Worm (Caenorhabditis elegans) whole organism, late embryonic: ENCODE data around the gene F40G12.4.

ENCODE experiments used
- C08G9.2 ChIP-seq: sonication (generic microtip); optimal IDR thresholded peaks from 2 replicates; lab custom pipeline; 2016; ENCODE audit warnings: mild to moderate bottlenecking, missing genetic modification characterization, moderate library complexity, missing compliant biosample characterization
- C38D4.7 ChIP-seq: fragments of 200-800 bp; sonication (Bioruptor generic); optimal IDR thresholded peaks from 2 replicates; lab custom pipeline; 2018; ENCODE audit warnings: mild to moderate bottlenecking, missing genetic modification characterization, moderate library complexity, missing compliant biosample characterization
- K02D7.2 ChIP-seq: sonication (generic microtip); optimal IDR thresholded peaks from 2 replicates; lab custom pipeline; 2017; ENCODE audit warnings: mild to moderate bottlenecking, missing genetic modification characterization, missing compliant biosample characterization
- K09A11.1 ChIP-seq: sonication (generic microtip); optimal IDR thresholded peaks from 2 replicates; lab custom pipeline; 2017; ENCODE audit warnings: antibody characterized with exemption, mild to moderate bottlenecking, missing genetic modification characterization, missing compliant biosample characterization; ENCODE audit not compliant: insufficient read depth
- T23F11.4 ChIP-seq: fragments of 200-800 bp; sonication (Bioruptor generic); optimal IDR thresholded peaks from 2 replicates; lab custom pipeline; 2018; ENCODE audit warnings: mild to moderate bottlenecking, missing genetic modification characterization, missing compliant biosample characterization
- Y22D7AL.16 ChIP-seq: sonication (generic microtip); optimal IDR thresholded peaks from 2 replicates; lab custom pipeline; 2016; ENCODE audit warnings: missing genetic modification characterization, missing compliant biosample characterization
- ceh-14 ChIP-seq: sonication (generic microtip); optimal IDR thresholded peaks from 2 replicates; lab custom pipeline; 2016; ENCODE audit warnings: missing genotype, missing genetic modification characterization, missing compliant biosample characterization
- ceh-18 ChIP-seq: sonication (generic microtip); optimal IDR thresholded peaks from 2 replicates; lab custom pipeline; 2016; ENCODE audit warnings: missing genetic modification characterization, missing compliant biosample characterization
- ceh-22 ChIP-seq: sonication (generic microtip); optimal IDR thresholded peaks from 2 replicates; lab custom pipeline; 2017; ENCODE audit warnings: missing biosample characterization, missing genetic modification characterization
- ceh-31 ChIP-seq: sonication (generic microtip); optimal IDR thresholded peaks from 2 replicates; lab custom pipeline; 2016; ENCODE audit warnings: missing genetic modification characterization, missing compliant biosample characterization
- ceh-45 ChIP-seq: fragments of 200-800 bp; sonication (Bioruptor generic); IDR thresholded peaks from 2 replicates; pipeline ENCODE4 v1.3.6; 2022; ENCODE audit warnings: missing genetic modification reagents, missing genetic modification characterization, missing compliant biosample characterization
- ceh-48 ChIP-seq: sonication (generic microtip); optimal IDR thresholded peaks from 2 replicates; lab custom pipeline; 2016; ENCODE audit warnings: missing genetic modification characterization, inconsistent platforms, missing compliant biosample characterization
- ceh-6 ChIP-seq: fragments of 200-800 bp; sonication (Bioruptor generic); optimal IDR thresholded peaks from 2 replicates; lab custom pipeline; 2018; ENCODE audit warnings: mild to moderate bottlenecking, missing genetic modification characterization, missing compliant biosample characterization
- ceh-9 ChIP-seq: sonication (generic microtip); optimal IDR thresholded peaks from 2 replicates; lab custom pipeline; 2016; ENCODE audit warnings: mild to moderate bottlenecking, missing genetic modification characterization, inconsistent platforms, missing compliant biosample characterization
- dmd-4 ChIP-seq: sonication (generic microtip); optimal IDR thresholded peaks from 2 replicates; lab custom pipeline; 2016; ENCODE audit warnings: borderline replicate concordance, missing genetic modification characterization, missing compliant biosample characterization
- dve-1 ChIP-seq: sonication (generic microtip); optimal IDR thresholded peaks from 2 replicates; lab custom pipeline; 2017; ENCODE audit warnings: antibody characterized with exemption, mild to moderate bottlenecking, missing genetic modification characterization, missing compliant biosample characterization
- elt-2 ChIP-seq: sonication (generic microtip); optimal IDR thresholded peaks from 2 replicates; lab custom pipeline; 2016; ENCODE audit warnings: missing genetic modification reagents, missing genetic modification characterization, missing compliant biosample characterization
- elt-4 ChIP-seq: sonication (generic microtip); optimal IDR thresholded peaks from 2 replicates; lab custom pipeline; 2016; ENCODE audit warnings: missing genetic modification characterization, missing compliant biosample characterization
- ets-4 ChIP-seq: sonication (generic microtip); optimal IDR thresholded peaks from 2 replicates; lab custom pipeline; 2016; ENCODE audit warnings: missing genetic modification characterization, missing compliant biosample characterization
- eyg-1 ChIP-seq: sonication (generic microtip); optimal IDR thresholded peaks from 2 replicates; lab custom pipeline; 2016; ENCODE audit warnings: missing genotype, missing genetic modification characterization, missing compliant biosample characterization
- fax-1 ChIP-seq: sonication (generic microtip); optimal IDR thresholded peaks from 2 replicates; lab custom pipeline; 2016; ENCODE audit warnings: missing genotype, missing genetic modification characterization, missing compliant biosample characterization
- gmeb-2 ChIP-seq: sonication (generic microtip); optimal IDR thresholded peaks from 2 replicates; lab custom pipeline; 2016; ENCODE audit warnings: missing genetic modification characterization, inconsistent platforms, missing compliant biosample characterization
- hlh-15 ChIP-seq: sonication (generic microtip); optimal IDR thresholded peaks from 2 replicates; lab custom pipeline; 2016; ENCODE audit warnings: missing genetic modification characterization, missing compliant biosample characterization
- hlh-30 ChIP-seq: sonication (generic microtip); optimal IDR thresholded peaks from 2 replicates; lab custom pipeline; 2017; ENCODE audit warnings: antibody characterized with exemption, missing genetic modification characterization, missing compliant biosample characterization; ENCODE audit not compliant: insufficient read depth
- hlh-6 ChIP-seq: sonication (generic microtip); optimal IDR thresholded peaks from 2 replicates; lab custom pipeline; 2016; ENCODE audit warnings: missing genotype, missing genetic modification characterization, missing compliant biosample characterization
- lim-6 ChIP-seq: sonication (generic microtip); optimal IDR thresholded peaks from 2 replicates; lab custom pipeline; 2016; ENCODE audit warnings: missing genetic modification characterization, missing compliant biosample characterization
- lin-11 ChIP-seq: fragments of 200-800 bp; sonication (Bioruptor generic); optimal IDR thresholded peaks from 2 replicates; lab custom pipeline; 2018; ENCODE audit warnings: mild to moderate bottlenecking, missing genetic modification characterization, missing compliant biosample characterization
- mec-3 ChIP-seq: sonication (generic microtip); optimal IDR thresholded peaks from 2 replicates; lab custom pipeline; 2016; ENCODE audit warnings: borderline replicate concordance, missing genetic modification characterization, missing compliant biosample characterization
- nhr-11 ChIP-seq: fragments of 150-350 bp; optimal IDR thresholded peaks from 2 replicates; lab custom pipeline; 2014; ENCODE audit warnings: missing biosample characterization, missing genetic modification characterization
- nhr-232 ChIP-seq: sonication (generic microtip); optimal IDR thresholded peaks from 2 replicates; lab custom pipeline; 2016; ENCODE audit warnings: missing genetic modification characterization, missing compliant biosample characterization
- pag-3 ChIP-seq: sonication (generic microtip); optimal IDR thresholded peaks from 2 replicates; lab custom pipeline; 2016; ENCODE audit warnings: missing compliant biosample characterization, missing genetic modification characterization, borderline replicate concordance
- pat-9 ChIP-seq: fragments of 200-800 bp; sonication (Bioruptor generic); optimal IDR thresholded peaks from 2 replicates; lab custom pipeline; 2018; ENCODE audit warnings: mild to moderate bottlenecking, missing genetic modification characterization, moderate library complexity, missing compliant biosample characterization
- pax-1 ChIP-seq: fragments of 150-350 bp; optimal IDR thresholded peaks from 2 replicates; lab custom pipeline; 2014; ENCODE audit warnings: missing biosample characterization, missing genetic modification characterization
- pha-4 ChIP-seq: fragments of 150-350 bp; optimal IDR thresholded peaks from 2 replicates; lab custom pipeline; 2018; ENCODE audit warnings: missing biosample characterization, missing genetic modification reagents, missing genetic modification characterization
- sdc-2 ChIP-seq: sonication (generic microtip); optimal IDR thresholded peaks from 2 replicates; lab custom pipeline; 2016; ENCODE audit warnings: missing genotype, missing genetic modification characterization, missing compliant biosample characterization
- sox-4 ChIP-seq: sonication (generic microtip); optimal IDR thresholded peaks from 2 replicates; lab custom pipeline; 2017; ENCODE audit warnings: mild to moderate bottlenecking, missing genetic modification characterization, inconsistent platforms, missing compliant biosample characterization
- unc-3 ChIP-seq, 2 experiments: fragments of 200-800 bp in 1 of 2; sonication (Bioruptor generic) in 1 of 2; sonication (generic microtip) in 1 of 2; conservative IDR thresholded peaks in 1 of 2; optimal IDR thresholded peaks in 1 of 2; 2 replicates each; pipeline versions ENCODE4 v1.3.6 to Lab custom; 2016 to 2022; ENCODE audit warnings: missing compliant biosample characterization in 2 of 2, missing genetic modification characterization in 2 of 2, missing genetic modification reagents in 1 of 2
- unc-86 ChIP-seq: sonication (generic microtip); optimal IDR thresholded peaks from 2 replicates; lab custom pipeline; 2016; ENCODE audit warnings: missing genetic modification characterization, missing compliant biosample characterization
- zip-5 ChIP-seq: sonication (generic microtip); optimal IDR thresholded peaks from 2 replicates; lab custom pipeline; 2016; ENCODE audit warnings: missing genetic modification characterization, missing compliant biosample characterization
- ztf-16 ChIP-seq: sonication (generic microtip); optimal IDR thresholded peaks from 2 replicates; lab custom pipeline; 2017; ENCODE audit warnings: missing genetic modification characterization, missing compliant biosample characterization

Gene F40G12.4

ce11 chrV:14254221-14254620 lies 14.3 kb downstream of the F40G12.4 start, which contains the start of gene K02E11.7:
Gene K02E11.7, minus strand, starts transcription at chrV:14254321.
- no peak for TF ChIP-seq unc-86
- no peak for TF ChIP-seq hlh-6 (tag; lab: Kevin White, UChicago)
- no peak for TF ChIP-seq nhr-232 (tag; lab: Kevin White, UChicago)

- TF ChIP-seq ceh-22 (tag; lab: Kevin White, UChicago) (no peak), elt-2 (tag; lab: Kevin White, UChicago) (no peak), ztf-16 (tag; lab: Kevin White, UChicago) (no peak), gmeb-2 (no peak)
Measured at ce11 chrV:14252025-14252424, 16.5 kb downstream of the F40G12.4 start, which contains the start of gene K02E11.5. Gene K02E11.5, plus strand, starts transcription at chrV:14252325.

- no peak for TF ChIP-seq pax-1 (tag; lab: Kevin White, UChicago)
- no peak for TF ChIP-seq pha-4 (tag; lab: Kevin White, UChicago)
- TF ChIP-seq fax-1 (tag; lab: Kevin White, UChicago) = no peak
- TF ChIP-seq elt-2 (tag; lab: Kevin White, UChicago) = no peak
- no peak for TF ChIP-seq K02D7.2 (tag; lab: Kevin White, UChicago)
- TF ChIP-seq ceh-6 (GFP tag; lab: Kevin White, UChicago) = no peak
- no peak for TF ChIP-seq hlh-15
- TF ChIP-seq pat-9 = no peak
- TF ChIP-seq ceh-48 (tag; lab: Kevin White, UChicago) = no peak
- no peak for TF ChIP-seq ets-4 (tag; lab: Kevin White, UChicago)
- no peak for TF ChIP-seq Y22D7AL.16 (tag; lab: Kevin White, UChicago)
- no peak for TF ChIP-seq unc-86
- no peak for TF ChIP-seq C38D4.7 (GFP tag; lab: Kevin White, UChicago)
- TF ChIP-seq unc-3 (GFP tag; conservative IDR thresholded peaks at IDR 0.05; lab: Robert Waterston, UW) = no peak
- TF ChIP-seq unc-3 (tag; optimal IDR thresholded peaks at IDR 0.05; lab: Kevin White, UChicago) = no peak
- no peak for TF ChIP-seq sox-4 (tag; lab: Kevin White, UChicago)
- no peak for TF ChIP-seq ceh-31 (tag; lab: Kevin White, UChicago)
- TF ChIP-seq, all 69 proteins: peak for 0
Measured at ce11 chrV:14248654-14249053, 19.9 kb downstream of the F40G12.4 start, which contains the start of gene K02E11.6. Gene K02E11.6, plus strand, starts transcription at chrV:14248802.

- TF ChIP-seq K02D7.2 (tag; lab: Kevin White, UChicago) (no peak), K09A11.1 (tag; lab: Kevin White, UChicago) (no peak), lim-6 (no peak), hlh-30 (tag; lab: Kevin White, UChicago) (no peak), mec-3 (tag; lab: Kevin White, UChicago) (no peak), T23F11.4 (GFP tag; lab: Kevin White, UChicago) (no peak), ets-4 (tag; lab: Kevin White, UChicago) (no peak), elt-4 (no peak), dve-1 (tag; lab: Kevin White, UChicago) (no peak), nhr-11 (tag; lab: Kevin White, UChicago) (no peak), sdc-2 (tag; lab: Kevin White, UChicago) (no peak), ceh-18 (no peak), eyg-1 (tag; lab: Kevin White, UChicago) (no peak), unc-3 (GFP tag; conservative IDR thresholded peaks at IDR 0.05; lab: Robert Waterston, UW) (no peak), unc-3 (tag; optimal IDR thresholded peaks at IDR 0.05; lab: Kevin White, UChicago) (no peak), ceh-14 (no peak), ztf-16 (tag; lab: Kevin White, UChicago) (no peak), pha-4 (tag; lab: Kevin White, UChicago) (no peak)
Measured at ce11 chrV:14248025-14248424, 20.5 kb downstream of the F40G12.4 start, which contains the start of gene K02E11.4. Gene K02E11.4, minus strand, starts transcription at chrV:14248125.

ce11 chrV:14246761-14247160 lies 21.8 kb downstream of the F40G12.4 start, which contains the start of gene K02E11.3:
Gene K02E11.3, minus strand, starts transcription at chrV:14246861.
- TF ChIP-seq C38D4.7 (GFP tag; lab: Kevin White, UChicago) (no peak), pag-3 (tag; lab: Kevin White, UChicago) (no peak), ceh-45 (no peak), lin-11 (tag; lab: Kevin White, UChicago) (no peak), fax-1 (tag; lab: Kevin White, UChicago) (no peak), gmeb-2 (no peak), C08G9.2 (tag; lab: Kevin White, UChicago) (no peak), eyg-1 (tag; lab: Kevin White, UChicago) (no peak), Y22D7AL.16 (tag; lab: Kevin White, UChicago) (no peak), dmd-4 (tag; lab: Kevin White, UChicago) (no peak), ceh-9 (tag; lab: Kevin White, UChicago) (no peak), zip-5 (tag; lab: Kevin White, UChicago) (no peak)
- TF ChIP-seq, all 69 proteins: peak for 0
